Comparison of ENCODE assay signal across 5 worm cellular contexts in the genomic region with DNA sequence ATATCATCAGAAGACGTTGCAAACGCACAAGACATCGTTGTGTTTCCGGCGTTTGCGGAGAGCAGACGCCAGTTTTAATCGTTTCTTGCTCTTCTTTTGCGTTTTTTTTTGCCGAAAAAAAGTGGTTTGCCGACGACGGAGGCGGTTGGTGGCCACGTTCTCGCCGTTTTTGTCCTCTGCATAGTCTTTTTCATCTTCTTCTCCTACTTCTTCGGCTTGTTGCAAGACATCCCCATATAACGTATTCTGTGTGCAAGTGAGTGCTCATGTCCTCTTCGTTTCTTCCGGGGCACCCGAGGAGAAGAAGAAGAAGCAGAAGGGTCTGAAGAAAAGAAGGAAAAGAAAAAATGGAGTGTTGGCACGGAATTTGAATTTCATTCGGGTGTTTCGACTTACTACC.
TF ChIP-seq lines count a peak whose summit lies in the region.

No protein-coding gene starts in this region.

TF ChIP-seq in whole organism, L1 larva, 84 proteins besides CTCF, POLR2A, EP300 and RAD21:
- TF ChIP-seq mdl-1 (tag; optimal IDR thresholded peaks at IDR 0.05; lab: Kevin White, UChicago) (no peak), lin-14 (GFP tag; optimal IDR thresholded peaks at IDR 0.05; lab: Kevin White, UChicago) (peak; percentile 78), efl-1 (optimal IDR thresholded peaks at IDR 0.05; lab: Kevin White, UChicago) (no peak), efl-1 (GFP tag; optimal IDR thresholded peaks at IDR 0.05 in 1 of 2; lab: Kevin White, UChicago) (no peak), ztf-11 (tag; optimal IDR thresholded peaks at IDR 0.05; lab: Kevin White, UChicago) (no peak), ceh-82 (tag; optimal IDR thresholded peaks at IDR 0.05; lab: Kevin White, UChicago) (peak in 1 of 3 experiments; percentile 35), F16B12.6 (tag; optimal IDR thresholded peaks at IDR 0.05; lab: Kevin White, UChicago) (no peak), lir-3 (tag; optimal IDR thresholded peaks at IDR 0.05; lab: Kevin White, UChicago; ENCODE audit: poor library complexity) (no peak), hpl-2 (GFP tag; optimal IDR thresholded peaks at IDR 0.05; lab: Kevin White, UChicago) (no peak)

TF ChIP-seq in whole organism, L2 larva, 48 proteins besides CTCF, POLR2A, EP300 and RAD21:
- TF ChIP-seq nhr-77 (tag; optimal IDR thresholded peaks at IDR 0.05; lab: Kevin White, UChicago) (no peak), unc-39 (tag; optimal IDR thresholded peaks at IDR 0.05; lab: Kevin White, UChicago) (no peak), dmd-4 (tag; optimal IDR thresholded peaks at IDR 0.05; lab: Kevin White, UChicago) (no peak), mbf-1 (tag; optimal IDR thresholded peaks at IDR 0.05; lab: Kevin White, UChicago) (no peak), lin-39 (tag; optimal IDR thresholded peaks at IDR 0.05; lab: Kevin White, UChicago) (no peak), unc-55 (GFP tag; optimal IDR thresholded peaks at IDR 0.05; lab: Kevin White, UChicago) (peak; percentile 1), sma-9 (GFP tag; optimal IDR thresholded peaks at IDR 0.05; lab: Kevin White, UChicago) (peak; percentile 15), sma-9 (tag; optimal IDR thresholded peaks at IDR 0.05; lab: Kevin White, UChicago) (no peak), crh-2 (tag; optimal IDR thresholded peaks at IDR 0.05; lab: Kevin White, UChicago) (no peak), C34F6.9 (tag; optimal IDR thresholded peaks at IDR 0.05; lab: Kevin White, UChicago) (peak; percentile 7), elt-3 (tag; optimal IDR thresholded peaks at IDR 0.05; lab: Kevin White, UChicago) (no peak), sem-4 (tag; optimal IDR thresholded peaks at IDR 0.05; lab: Kevin White, UChicago) (peak; percentile 46), nhr-23 (tag; optimal IDR thresholded peaks at IDR 0.05; lab: Kevin White, UChicago) (no peak)

TF ChIP-seq in whole organism, L3 larva, 47 proteins besides CTCF, POLR2A, EP300 and RAD21:
- TF ChIP-seq unc-62 (GFP tag; optimal IDR thresholded peaks at IDR 0.05; lab: Kevin White, UChicago) (no peak), hmg-11 (tag; optimal IDR thresholded peaks at IDR 0.05; lab: Kevin White, UChicago) (peak; percentile 20), nhr-43 (tag; optimal IDR thresholded peaks at IDR 0.05; lab: Kevin White, UChicago; ENCODE audit: poor library complexity, severe bottlenecking) (no peak), elt-1 (tag; optimal IDR thresholded peaks at IDR 0.05; lab: Kevin White, UChicago) (no peak), lsy-12 (tag; optimal IDR thresholded peaks at IDR 0.05; lab: Kevin White, UChicago) (no peak), lin-39 (tag; optimal IDR thresholded peaks at IDR 0.05; lab: Kevin White, UChicago) (peak; percentile 31), tbx-2 (tag; optimal IDR thresholded peaks at IDR 0.05; lab: Kevin White, UChicago) (no peak), lin-15B (tag; optimal IDR thresholded peaks at IDR 0.05; lab: Kevin White, UChicago) (no peak), nhr-12 (tag; optimal IDR thresholded peaks at IDR 0.05; lab: Kevin White, UChicago) (no peak), ceh-28 (tag; optimal IDR thresholded peaks at IDR 0.05; lab: Kevin White, UChicago) (no peak), nfya-1 (tag; optimal IDR thresholded peaks at IDR 0.05; lab: Kevin White, UChicago; ENCODE audit: insufficient read depth) (peak; percentile 26)
TF ChIP-seq in whole organism, L3 larva: peak in this region for 3.

TF ChIP-seq in whole organism, L4 larva, 104 proteins besides CTCF, POLR2A, EP300 and RAD21:
- TF ChIP-seq D1046.2 (GFP tag; IDR thresholded peaks at IDR 0.05; lab: Robert Waterston, UW) (no peak), egl-27 (tag; optimal IDR thresholded peaks at IDR 0.05; lab: Kevin White, UChicago) (no peak), lin-1 (GFP tag; IDR thresholded peaks at IDR 0.05; lab: Robert Waterston, UW) (no peak), pqm-1 (tag; optimal IDR thresholded peaks at IDR 0.05; lab: Kevin White, UChicago) (no peak), mdl-1 (tag; optimal IDR thresholded peaks at IDR 0.05; lab: Kevin White, UChicago) (peak in 1 of 2 experiments; percentile 18), nhr-111 (GFP tag; optimal IDR thresholded peaks at IDR 0.05; lab: Kevin White, UChicago) (no peak), mdt-29 (GFP tag; IDR thresholded peaks at IDR 0.05; lab: Robert Waterston, UW) (no peak), aha-1 (tag; lab: Kevin White, UChicago) (peak; percentile 77), ceh-44 (GFP tag; IDR thresholded peaks at IDR 0.05; lab: Robert Waterston, UW) (no peak), hmg-1.1 (GFP tag; IDR thresholded peaks at IDR 0.05; lab: Robert Waterston, UW) (0 out of 2 replicates have a peak, but pooled peaks have one; percentile 59), attf-4 (tag; optimal IDR thresholded peaks at IDR 0.05; lab: Kevin White, UChicago) (no peak), nhr-41 (GFP tag; IDR thresholded peaks at IDR 0.05; lab: Robert Waterston, UW) (no peak), ceh-20 (GFP tag; IDR thresholded peaks at IDR 0.05; lab: Robert Waterston, UW) (peak; percentile 18; the same call in 1 of the 2 replicates), hif-1 (tag; optimal IDR thresholded peaks at IDR 0.05; lab: Kevin White, UChicago) (no peak)

TF ChIP-seq in whole organism, late embryonic, 69 proteins besides CTCF, POLR2A, EP300 and RAD21:
- no peak for TF ChIP-seq ceh-34 (tag; optimal IDR thresholded peaks at IDR 0.05; lab: Kevin White, UChicago)
- no peak for TF ChIP-seq fkh-6 (tag; optimal IDR thresholded peaks at IDR 0.05; lab: Kevin White, UChicago)
- peak; percentile 12 for TF ChIP-seq unc-42 (tag; optimal IDR thresholded peaks at IDR 0.05; lab: Kevin White, UChicago)
- no peak for TF ChIP-seq nhr-11 (tag; optimal IDR thresholded peaks at IDR 0.05; lab: Kevin White, UChicago)
- TF ChIP-seq pax-1 (tag; optimal IDR thresholded peaks at IDR 0.05; lab: Kevin White, UChicago) = no peak
